Fruit fly (Drosophila melanogaster): ENCODE measurements around the gene CG6845.

Gene CG6845

dm6 chr3L:184251-184650 lies 38.0 kb downstream of the CG6845 start, which contains the start of the genes CG34140, Mkp and Mtch (continued):
- TF ChIP-seq Sox100B (GFP tag; optimal IDR thresholded peaks at IDR 0.05) (no peak), pum (GFP tag; optimal IDR thresholded peaks at IDR 0.05) (peak; percentile 89), ap (GFP tag; IDR thresholded peaks at IDR 0.05) (peak; percentile 64; the same call in 1 of the 2 replicates), HLH4C (GFP tag; IDR thresholded peaks at IDR 0.05; ENCODE audit: partially characterized antibody) (peak; percentile 92), otp (GFP tag; IDR thresholded peaks at IDR 0.05) (peak; percentile 49; the same call in 1 of the 3 replicates), CG7357 (GFP tag; IDR thresholded peaks at IDR 0.05) (0 out of 3 replicates have a peak, but pooled peaks have one; percentile 31), ase (GFP tag; IDR thresholded peaks at IDR 0.05) (peak; percentile 78), ems (GFP tag; optimal IDR thresholded peaks at IDR 0.05) (peak; percentile 68), CG10267 (tag; optimal IDR thresholded peaks at IDR 0.05) (peak; percentile 87), CG7271 (tag; optimal IDR thresholded peaks at IDR 0.05) (peak; percentile 70), CG4328 (GFP tag; optimal IDR thresholded peaks at IDR 0.05) (peak; percentile 68), Tbp (GFP tag; optimal IDR thresholded peaks at IDR 0.05) (no peak), CG8359 (GFP tag; optimal IDR thresholded peaks at IDR 0.05; ENCODE audit: borderline replicate concordance) (no peak), nmo (GFP tag; optimal IDR thresholded peaks at IDR 0.05) (peak; percentile 94), Usf (GFP tag; optimal IDR thresholded peaks at IDR 0.05) (peak; percentile 32), jing (GFP tag; optimal IDR thresholded peaks at IDR 0.05) (no peak), CG9437 (GFP tag; optimal IDR thresholded peaks at IDR 0.05) (peak; percentile 63), NC2β (GFP tag; optimal IDR thresholded peaks at IDR 0.05) (peak; percentile 82), CG13894 (tag; optimal IDR thresholded peaks at IDR 0.05) (no peak), gcm (GFP tag; optimal IDR thresholded peaks at IDR 0.05) (no peak), CrebB (tag; optimal IDR thresholded peaks at IDR 0.05) (no peak), Dfd (GFP tag; optimal IDR thresholded peaks at IDR 0.05) (no peak), YL-1 (GFP tag; optimal IDR thresholded peaks at IDR 0.05) (peak; percentile 98), Elba2 (GFP tag; optimal IDR thresholded peaks at IDR 0.05) (peak; percentile 49), Ravus (GFP tag; IDR thresholded peaks at IDR 0.05) (peak; percentile 25; the same call in 1 of the 2 replicates), Xrp1 (GFP tag; IDR thresholded peaks at IDR 0.05) (peak; percentile 90), HmgZ (tag; optimal IDR thresholded peaks at IDR 0.05) (peak; percentile 84), CG6175 (GFP tag; IDR thresholded peaks at IDR 0.05) (peak; percentile 63; the same call in 1 of the 3 replicates), tap (tag; optimal IDR thresholded peaks at IDR 0.05) (no peak), CG4730 (GFP tag; IDR thresholded peaks at IDR 0.05) (peak; percentile 65), CG5953 (GFP tag; IDR thresholded peaks at IDR 0.05) (no peak), CG13775 (GFP tag; optimal IDR thresholded peaks at IDR 0.05) (peak; percentile 87), CG6813 (GFP tag; optimal IDR thresholded peaks at IDR 0.05) (no peak), tll (GFP tag; optimal IDR thresholded peaks at IDR 0.05) (no peak), Mrtf (GFP tag; IDR thresholded peaks at IDR 0.05) (0 out of 3 replicates have a peak, but pooled peaks have one; percentile 51), Bteb2 (GFP tag; optimal IDR thresholded peaks at IDR 0.05) (peak; percentile 82), CG1024 (GFP tag; IDR thresholded peaks at IDR 0.05) (peak; percentile 48; the same call in 1 of the 2 replicates), GATAe (GFP tag; conservative IDR thresholded peaks at IDR 0.05) (no peak), ken (GFP tag; IDR thresholded peaks at IDR 0.05) (peak; percentile 80), pan (optimal IDR thresholded peaks at IDR 0.05) (no peak), pan (GFP tag; optimal IDR thresholded peaks at IDR 0.05 in 1 of 2, IDR thresholded peaks at IDR 0.05 in 1 of 2) (peak in 1 of 2 experiments; percentile 80), CG8281 (tag; optimal IDR thresholded peaks at IDR 0.05) (no peak), hb (GFP tag; IDR thresholded peaks at IDR 0.05; ENCODE audit: partially characterized antibody) (peak; percentile 82), gro (GFP tag; optimal IDR thresholded peaks at IDR 0.05) (no peak), CG11723 (GFP tag; optimal IDR thresholded peaks at IDR 0.05) (no peak), abd-A (tag; optimal IDR thresholded peaks at IDR 0.05) (no peak), onecut (GFP tag; IDR thresholded peaks at IDR 0.05) (no peak), CG9817 (tag; optimal IDR thresholded peaks at IDR 0.05) (peak; percentile 88), CG10209 (GFP tag; optimal IDR thresholded peaks at IDR 0.05) (no peak), CG12104 (GFP tag; optimal IDR thresholded peaks at IDR 0.05) (peak; percentile 83), klu (GFP tag; IDR thresholded peaks at IDR 0.05) (peak; percentile 74)

All from whole organism, embryonic.